Worm (Caenorhabditis elegans): ENCODE measurements around the gene T01D3.6.

Gene T01D3.6

DNA sequence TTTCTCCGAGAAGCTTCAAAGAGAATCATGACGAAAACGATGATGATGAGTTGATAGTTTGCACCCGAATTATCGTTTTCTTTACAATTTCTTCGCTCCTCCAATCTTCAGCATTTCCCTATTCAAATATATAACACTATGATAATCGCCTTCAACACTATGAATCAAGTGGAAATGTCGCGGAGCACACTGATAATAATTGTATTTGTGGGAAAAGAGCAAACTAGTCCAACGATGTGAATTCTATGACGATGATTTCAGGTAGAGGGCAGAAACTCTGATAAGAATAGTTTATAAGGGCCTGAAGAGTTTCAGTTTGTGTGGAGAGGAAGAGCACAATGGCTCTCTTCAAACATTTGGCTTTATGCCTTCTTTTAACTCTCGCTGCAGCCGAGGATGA, at the start of gene T01D3.6:
Gene T01D3.6 (plus strand): TSS at position 294 of the 400 bp plus-strand sequence.
- no peak for TF ChIP-seq klf-2 (GFP tag; conservative IDR thresholded peaks at IDR 0.05)

DNA sequence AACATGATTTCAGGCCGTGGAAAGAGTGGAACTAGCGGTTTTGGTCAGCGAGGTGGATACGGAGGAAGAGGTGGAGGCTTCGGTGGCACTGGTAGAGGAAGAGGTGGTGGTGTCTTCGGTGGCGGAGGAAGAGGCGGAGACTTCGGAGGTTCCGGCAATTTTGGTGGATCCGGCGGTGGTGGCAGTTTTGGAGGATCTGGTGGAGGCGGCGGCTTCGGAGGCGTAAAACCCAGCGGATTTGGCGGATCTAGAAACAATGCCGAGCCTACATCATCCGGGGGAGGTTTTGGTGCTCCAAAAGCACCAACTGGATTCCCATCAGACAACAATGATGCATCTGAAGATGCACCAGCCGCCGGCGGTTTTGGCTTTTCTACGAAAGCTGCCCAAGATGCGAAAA, 48.3 kb upstream of the T01D3.6 start:
- TF ChIP-seq tab-1 (GFP tag; IDR thresholded peaks at IDR 0.05), result 0 out of 2 replicates have a peak, but pooled peaks have one; percentile 23
- TF ChIP-seq flt-1 (GFP tag; IDR thresholded peaks at IDR 0.05), result peak; percentile 57; the same call in 1 of the 2 replicates
- TF ChIP-seq ztf-23 (GFP tag; IDR thresholded peaks at IDR 0.05), result no peak

DNA sequence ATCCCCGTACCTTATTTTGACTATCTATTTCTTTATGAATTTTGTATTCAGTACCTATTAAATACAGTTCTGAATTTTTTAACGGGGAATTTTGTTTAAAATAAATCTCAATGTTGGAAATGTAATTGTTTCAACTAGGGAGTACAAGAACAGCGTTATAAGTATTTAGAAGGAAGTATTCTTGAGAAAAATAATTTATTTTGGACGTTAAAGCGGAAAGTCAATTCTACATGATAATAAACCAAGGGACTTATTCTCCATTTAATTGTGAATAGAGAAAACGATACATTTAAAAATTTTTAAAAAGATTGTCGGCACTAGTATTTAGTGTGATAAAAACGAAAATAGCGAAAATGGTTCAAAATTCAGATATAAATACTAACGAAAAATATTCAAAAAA, 47.5 kb upstream of the T01D3.6 start:
- TF ChIP-seq klf-2 (GFP tag; conservative IDR thresholded peaks at IDR 0.05) (no peak), med-1 (GFP tag; optimal IDR thresholded peaks at IDR 0.05; ENCODE audit: insufficient read depth) (no peak), T22C8.4 (GFP tag; IDR thresholded peaks at IDR 0.05) (no peak), ref-1 (GFP tag; conservative IDR thresholded peaks at IDR 0.05) (no peak), ztf-23 (GFP tag; IDR thresholded peaks at IDR 0.05) (no peak), ztf-29 (GFP tag; IDR thresholded peaks at IDR 0.05) (no peak), tab-1 (GFP tag; IDR thresholded peaks at IDR 0.05) (no peak), cog-1 (tag; optimal IDR thresholded peaks at IDR 0.05) (no peak), flt-1 (GFP tag; IDR thresholded peaks at IDR 0.05) (no peak)

DNA sequence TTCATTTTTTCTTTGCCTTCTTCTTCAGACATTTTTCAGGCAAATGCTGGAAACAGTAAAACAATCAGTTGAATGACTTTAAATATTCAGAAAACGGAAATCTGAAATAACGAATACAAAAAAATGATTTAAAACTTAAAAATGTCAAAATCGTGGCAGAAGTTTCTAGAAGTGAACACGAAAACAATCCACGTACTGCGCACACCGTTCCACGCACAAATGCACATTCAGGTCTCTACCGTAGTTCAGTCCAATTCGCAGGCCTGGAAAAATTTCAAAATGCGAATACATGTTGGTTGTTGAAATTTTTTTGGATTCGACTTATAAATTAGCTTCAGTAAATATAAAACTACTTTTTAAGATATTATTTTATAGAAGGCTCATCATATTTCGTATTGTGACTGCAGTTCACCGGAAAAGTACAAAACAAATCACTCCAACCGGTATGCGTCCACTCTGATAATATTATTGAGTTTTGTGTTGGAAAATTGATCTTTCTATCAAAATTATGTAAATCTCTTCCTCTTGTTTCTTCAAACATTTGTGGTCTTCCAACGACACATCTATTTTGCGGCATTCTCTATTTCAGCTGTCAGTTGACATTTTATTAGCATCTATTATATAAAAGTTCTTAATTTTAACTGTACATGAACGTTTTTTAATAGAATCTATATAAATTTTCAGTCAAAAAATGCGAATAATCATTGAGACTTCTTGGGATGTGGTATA, 44.5 kb upstream of the T01D3.6 start, which contains the start of the genes mip-2 and F58G11.4:
Gene mip-2 (minus strand): TSS at position 48 of the 729 bp plus-strand sequence.
Gene F58G11.4 (plus strand): TSS at position 679 of the 729 bp plus-strand sequence.
- TF ChIP-seq med-1 (GFP tag; optimal IDR thresholded peaks at IDR 0.05; ENCODE audit: insufficient read depth) (no peak), ztf-23 (GFP tag; IDR thresholded peaks at IDR 0.05) (no peak), cog-1 (tag; optimal IDR thresholded peaks at IDR 0.05) (no peak), klf-2 (GFP tag; conservative IDR thresholded peaks at IDR 0.05) (no peak), tab-1 (GFP tag; IDR thresholded peaks at IDR 0.05) (no peak), ref-1 (GFP tag; conservative IDR thresholded peaks at IDR 0.05) (no peak), flt-1 (GFP tag; IDR thresholded peaks at IDR 0.05) (no peak), ztf-29 (GFP tag; IDR thresholded peaks at IDR 0.05) (no peak), T22C8.4 (GFP tag; IDR thresholded peaks at IDR 0.05) (no peak)

DNA sequence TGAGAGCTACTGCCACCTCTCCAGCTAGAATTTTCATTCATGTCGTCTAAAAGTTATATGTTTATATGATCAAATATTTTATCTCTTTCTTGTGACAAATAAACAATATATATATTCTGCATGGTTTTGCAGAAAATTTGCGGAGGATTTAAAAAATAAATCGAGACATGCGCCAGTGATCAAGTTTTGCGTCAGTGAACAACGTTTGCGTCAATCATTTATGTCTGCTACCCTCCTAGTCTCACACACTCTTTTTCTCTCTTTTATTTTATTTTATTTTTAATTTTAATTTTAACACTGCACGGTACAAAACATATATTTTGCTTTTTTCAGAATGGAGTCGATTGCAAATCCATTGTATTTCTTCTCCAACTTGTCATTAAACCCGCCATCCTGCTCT, 38.1 kb upstream of the T01D3.6 start, which contains the start of the genes tag-65 and ccz-1:
Gene tag-65 (minus strand): TSS at position 46 of the 400 bp plus-strand sequence.
Gene ccz-1 (plus strand): TSS at position 334 of the 400 bp plus-strand sequence.
- TF ChIP-seq med-1 (GFP tag; optimal IDR thresholded peaks at IDR 0.05; ENCODE audit: insufficient read depth), result no peak
- TF ChIP-seq cog-1 (tag; optimal IDR thresholded peaks at IDR 0.05), result peak; percentile 77

DNA sequence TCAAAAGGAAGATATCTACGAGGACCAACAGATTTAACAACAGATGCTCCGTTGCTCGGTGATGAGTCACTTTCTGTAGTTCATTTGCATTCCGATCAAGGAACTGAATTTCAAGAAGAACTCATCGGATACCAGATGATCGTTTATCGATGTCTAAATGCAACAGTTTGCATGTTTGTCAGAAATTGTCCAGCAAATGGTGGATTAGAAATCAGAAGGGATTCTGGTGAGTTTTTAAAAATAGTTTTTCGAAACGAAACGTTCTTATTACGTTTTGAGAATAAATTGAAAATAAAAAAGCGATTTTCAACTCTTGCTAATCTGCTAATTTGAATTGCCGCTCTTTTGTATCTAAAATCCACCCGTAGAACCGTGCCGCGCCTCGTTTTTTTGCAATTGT, 36.8 kb upstream of the T01D3.6 start:
- no peak for TF ChIP-seq flt-1 (GFP tag; IDR thresholded peaks at IDR 0.05)
- TF ChIP-seq med-1 (GFP tag; optimal IDR thresholded peaks at IDR 0.05; ENCODE audit: insufficient read depth), result no peak
- no peak for TF ChIP-seq ref-1 (GFP tag; conservative IDR thresholded peaks at IDR 0.05)
- TF ChIP-seq tab-1 (GFP tag; IDR thresholded peaks at IDR 0.05), result no peak
- no peak for TF ChIP-seq cog-1 (tag; optimal IDR thresholded peaks at IDR 0.05)
- TF ChIP-seq ztf-29 (GFP tag; IDR thresholded peaks at IDR 0.05), result no peak
- no peak for TF ChIP-seq klf-2 (GFP tag; conservative IDR thresholded peaks at IDR 0.05)
- no peak for TF ChIP-seq ztf-23 (GFP tag; IDR thresholded peaks at IDR 0.05)
- TF ChIP-seq T22C8.4 (GFP tag; IDR thresholded peaks at IDR 0.05), result no peak

DNA sequence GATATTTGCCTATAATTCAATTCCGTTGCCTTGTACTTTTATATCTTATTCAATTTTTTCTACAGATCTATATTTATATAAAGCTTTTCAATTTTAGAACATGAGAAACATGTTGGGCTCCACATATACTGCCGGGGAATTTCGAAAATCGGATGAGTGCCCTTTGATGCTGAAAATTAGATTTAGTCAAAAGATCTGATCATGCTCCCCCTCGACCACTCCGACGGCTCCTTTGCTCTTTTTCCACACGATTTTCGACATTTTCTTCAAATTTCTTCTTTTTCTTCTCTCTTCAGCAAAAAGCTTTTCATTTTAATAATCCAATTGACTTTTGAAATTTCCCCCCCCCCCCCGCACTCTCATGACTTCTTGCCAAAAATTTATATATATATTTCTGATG, 35.2 kb upstream of the T01D3.6 start:
- TF ChIP-seq klf-2 (GFP tag; conservative IDR thresholded peaks at IDR 0.05) (no peak), flt-1 (GFP tag; IDR thresholded peaks at IDR 0.05) (no peak), med-1 (GFP tag; optimal IDR thresholded peaks at IDR 0.05; ENCODE audit: insufficient read depth) (no peak), ref-1 (GFP tag; conservative IDR thresholded peaks at IDR 0.05) (no peak), cog-1 (tag; optimal IDR thresholded peaks at IDR 0.05) (no peak), T22C8.4 (GFP tag; IDR thresholded peaks at IDR 0.05) (no peak), ztf-29 (GFP tag; IDR thresholded peaks at IDR 0.05) (no peak), ztf-23 (GFP tag; IDR thresholded peaks at IDR 0.05) (no peak), tab-1 (GFP tag; IDR thresholded peaks at IDR 0.05) (no peak)

DNA sequence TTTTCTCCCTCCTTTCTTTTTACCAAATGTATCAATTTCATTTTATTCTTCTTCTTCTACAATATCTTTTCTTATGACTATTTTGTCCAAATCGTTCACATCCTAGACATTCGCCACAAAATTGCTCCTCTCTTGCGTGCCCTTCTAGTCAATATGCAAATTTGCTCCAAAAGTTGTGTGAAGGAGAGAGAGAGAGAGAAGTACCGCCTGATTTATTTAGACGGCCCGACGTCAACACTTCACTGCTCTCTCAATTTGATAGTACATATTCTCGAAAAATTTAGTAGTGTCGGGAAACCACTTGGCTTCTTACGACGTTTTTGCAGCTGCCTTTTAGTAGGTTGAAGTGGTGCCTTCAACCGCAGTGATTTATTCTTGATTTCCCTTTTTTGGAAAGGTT, 30.1 kb upstream of the T01D3.6 start:
- no peak for TF ChIP-seq ref-1 (GFP tag; conservative IDR thresholded peaks at IDR 0.05)
- no peak for TF ChIP-seq tab-1 (GFP tag; IDR thresholded peaks at IDR 0.05)
- no peak for TF ChIP-seq flt-1 (GFP tag; IDR thresholded peaks at IDR 0.05)
- no peak for TF ChIP-seq ztf-29 (GFP tag; IDR thresholded peaks at IDR 0.05)

DNA sequence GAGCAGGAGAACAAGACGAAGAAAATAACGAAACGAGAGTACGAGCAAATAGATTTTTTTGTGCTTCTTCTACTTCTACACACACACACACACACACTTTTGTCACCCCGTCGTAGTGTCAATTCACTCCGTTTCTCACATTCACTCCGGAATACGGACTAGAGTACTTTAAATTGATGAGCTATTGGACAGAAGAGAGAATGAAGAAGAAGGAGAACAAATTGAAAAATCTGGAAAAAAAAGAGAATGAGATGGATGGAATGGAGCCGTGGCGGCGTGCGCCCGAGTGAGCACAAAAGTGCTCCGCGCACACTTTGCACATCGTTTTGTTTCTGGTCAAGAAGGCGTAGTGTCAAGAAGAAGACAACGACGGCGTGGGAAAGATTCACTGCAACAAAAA, 29.1 kb upstream of the T01D3.6 start:
- TF ChIP-seq med-1 (GFP tag; optimal IDR thresholded peaks at IDR 0.05; ENCODE audit: insufficient read depth) (no peak), ztf-23 (GFP tag; IDR thresholded peaks at IDR 0.05) (no peak)

DNA sequence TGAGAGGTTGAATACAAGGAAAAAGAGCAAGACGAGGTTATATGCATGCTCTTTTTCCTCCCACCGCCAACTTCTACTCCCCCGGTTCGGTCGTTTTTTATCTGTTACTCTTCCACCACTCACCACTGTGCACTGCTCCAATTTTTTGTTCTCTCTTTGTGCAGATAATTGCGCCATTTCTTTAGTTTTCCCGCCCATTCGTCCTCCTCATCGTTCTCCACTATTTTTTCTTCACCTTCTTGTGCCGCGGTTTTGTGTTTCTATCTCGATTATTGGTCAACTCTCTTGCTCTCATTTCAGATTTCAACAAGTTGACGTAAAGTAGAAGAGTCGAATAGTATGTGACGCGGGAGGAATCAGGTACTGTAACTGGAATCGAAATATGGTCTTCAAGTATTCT, 27.0 kb upstream of the T01D3.6 start, which contains the start of gene T01D3.1:
Gene T01D3.1 (plus strand): TSS at position 301 of the 400 bp plus-strand sequence.
- TF ChIP-seq klf-2 (GFP tag; conservative IDR thresholded peaks at IDR 0.05) (no peak), tab-1 (GFP tag; IDR thresholded peaks at IDR 0.05) (no peak), T22C8.4 (GFP tag; IDR thresholded peaks at IDR 0.05) (no peak), ref-1 (GFP tag; conservative IDR thresholded peaks at IDR 0.05) (no peak), ztf-29 (GFP tag; IDR thresholded peaks at IDR 0.05) (no peak), cog-1 (tag; optimal IDR thresholded peaks at IDR 0.05) (no peak), med-1 (GFP tag; optimal IDR thresholded peaks at IDR 0.05; ENCODE audit: insufficient read depth) (no peak), ztf-23 (GFP tag; IDR thresholded peaks at IDR 0.05) (no peak), flt-1 (GFP tag; IDR thresholded peaks at IDR 0.05) (no peak)

Measured in whole organism, midembryonic.